Fruit fly (Drosophila melanogaster): ENCODE measurements around the gene CG8003.

CG8003 gene

dm6 chr3L:10669592-10670400 is 8.5 kb downstream of the CG8003 start (continued):
- peak; percentile 6 for TF ChIP-seq sqz (GFP tag; optimal IDR thresholded peaks at IDR 0.05)
- no peak for TF ChIP-seq CG15696 (tag; optimal IDR thresholded peaks at IDR 0.05)
- TF ChIP-seq slbo (GFP tag; IDR thresholded peaks at IDR 0.05), result no peak
- no peak for TF ChIP-seq ara (GFP tag; IDR thresholded peaks at IDR 0.05)
- no peak for TF ChIP-seq CG2678 (tag; optimal IDR thresholded peaks at IDR 0.05)
- TF ChIP-seq H2.0 (GFP tag; IDR thresholded peaks at IDR 0.05), result no peak
- TF ChIP-seq Scr (GFP tag; IDR thresholded peaks at IDR 0.05; ENCODE audit: partially characterized antibody), result no peak
- no peak for TF ChIP-seq Optix (GFP tag; IDR thresholded peaks at IDR 0.05)
- TF ChIP-seq CG18764 (GFP tag; optimal IDR thresholded peaks at IDR 0.05), result no peak
- TF ChIP-seq CG14860 (GFP tag; IDR thresholded peaks at IDR 0.05; ENCODE audit: partially characterized antibody), result no peak
- TF ChIP-seq CG12219 (GFP tag; optimal IDR thresholded peaks at IDR 0.05), result no peak
- TF ChIP-seq CG1832 (GFP tag; optimal IDR thresholded peaks at IDR 0.05), result no peak
- no peak for TF ChIP-seq ranshi (GFP tag; IDR thresholded peaks at IDR 0.05)
- no peak for TF ChIP-seq ATbp (GFP tag; optimal IDR thresholded peaks at IDR 0.05)
- no peak for TF ChIP-seq Elba2 (GFP tag; optimal IDR thresholded peaks at IDR 0.05)
- TF ChIP-seq HLH4C (GFP tag; IDR thresholded peaks at IDR 0.05; ENCODE audit: partially characterized antibody), result no peak
- peak; percentile 18 for TF ChIP-seq cg (GFP tag; optimal IDR thresholded peaks at IDR 0.05)
- TF ChIP-seq CG7928 (GFP tag; optimal IDR thresholded peaks at IDR 0.05), result no peak
- TF ChIP-seq abd-A (tag; optimal IDR thresholded peaks at IDR 0.05), result peak; percentile 2
- TF ChIP-seq Hmr (GFP tag; optimal IDR thresholded peaks at IDR 0.05), result no peak
- TF ChIP-seq CG10979 (tag; optimal IDR thresholded peaks at IDR 0.05), result no peak
- no peak for TF ChIP-seq p53 (GFP tag; optimal IDR thresholded peaks at IDR 0.05)
- TF ChIP-seq eyg (GFP tag; optimal IDR thresholded peaks at IDR 0.05), result no peak
- TF ChIP-seq disco-r (GFP tag; optimal IDR thresholded peaks at IDR 0.05), result no peak
- TF ChIP-seq CG7963 (GFP tag; IDR thresholded peaks at IDR 0.05; ENCODE audit: partially characterized antibody), result no peak
- no peak for TF ChIP-seq Neu2 (GFP tag; optimal IDR thresholded peaks at IDR 0.05; ENCODE audit: borderline replicate concordance)
- TF ChIP-seq Dfd (GFP tag; optimal IDR thresholded peaks at IDR 0.05), result peak in 1 of 2 experiments; percentile 25

dm6 chr3L:10672540-10672939 is 11.3 kb downstream of the CG8003 start:
- TF ChIP-seq D19B (GFP tag; optimal IDR thresholded peaks at IDR 0.05) (no peak), CG4854 (GFP tag; optimal IDR thresholded peaks at IDR 0.05) (no peak), CG31224 (GFP tag; IDR thresholded peaks at IDR 0.05) (no peak), CG4617 (GFP tag; optimal IDR thresholded peaks at IDR 0.05; ENCODE audit: borderline replicate concordance) (no peak), Rfx (GFP tag; IDR thresholded peaks at IDR 0.05) (peak; percentile 5; the same call in 1 of the 2 replicates), sr (GFP tag; IDR thresholded peaks at IDR 0.05) (peak; percentile 49; the same call in 2 of the 3 replicates), Med (GFP tag) (peak; percentile 15), chm (GFP tag; IDR thresholded peaks at IDR 0.05) (0 out of 2 replicates have a peak, but pooled peaks have one; percentile 32), CG12236 (GFP tag; optimal IDR thresholded peaks at IDR 0.05) (no peak), klu (GFP tag; IDR thresholded peaks at IDR 0.05) (no peak), CG13894 (tag; optimal IDR thresholded peaks at IDR 0.05) (peak; percentile 50), CG8388 (GFP tag; optimal IDR thresholded peaks at IDR 0.05) (no peak), sqz (GFP tag; optimal IDR thresholded peaks at IDR 0.05) (peak; percentile 11), Blimp-1 (GFP tag; optimal IDR thresholded peaks at IDR 0.05) (no peak), crol (GFP tag; IDR thresholded peaks at IDR 0.05) (peak; percentile 90), CG17385 (GFP tag; optimal IDR thresholded peaks at IDR 0.05) (peak; percentile 22), Adf1 (GFP tag; IDR thresholded peaks at IDR 0.05) (peak; percentile 42; the same call in 1 of the 2 replicates), Dbx (GFP tag; IDR thresholded peaks at IDR 0.05) (0 out of 3 replicates have a peak, but pooled peaks have one; percentile 21), ci (GFP tag; IDR thresholded peaks at IDR 0.05) (0 out of 3 replicates have a peak, but pooled peaks have one; percentile 30), CG32767 (GFP tag; IDR thresholded peaks at IDR 0.05) (peak; percentile 68; the same call in 1 of the 2 replicates), Ets65A (GFP tag) (no peak), Hey (tag; optimal IDR thresholded peaks at IDR 0.05) (peak; percentile 39), Hmr (GFP tag; optimal IDR thresholded peaks at IDR 0.05) (peak; percentile 19), CG31365 (tag; optimal IDR thresholded peaks at IDR 0.05) (no peak)

Data from whole organism, embryonic.